Fruit fly (Drosophila melanogaster) whole organism, embryonic: ENCODE results near the gene CG13124.

Experiments used
- Ada2b ChIP-seq: fragments of 200-800 bp; sonication (Bioruptor generic); IDR thresholded peaks from 2 replicates; pipeline ENCODE4 v1.3.6; 2022; ENCODE audit warnings: missing biosample characterization, missing genetic modification characterization
- Asciz ChIP-seq: fragments of 200-800 bp; sonication (Bioruptor generic); optimal IDR thresholded peaks from 2 replicates; lab custom pipeline; 2017; ENCODE audit warnings: missing biosample characterization, mild to moderate bottlenecking, missing genetic modification characterization, missing genetic modification reagents
- Atf6 ChIP-seq: fragments of 200-800 bp; sonication (Bioruptor generic); IDR thresholded peaks from 2 replicates; pipeline ENCODE4 v1.3.6; 2022; ENCODE audit warnings: missing biosample characterization, missing genetic modification characterization
- Bgb ChIP-seq: fragments of 200-800 bp; sonication (Bioruptor generic); IDR thresholded peaks from 2 replicates; pipeline ENCODE4 v1.3.6; 2022; ENCODE audit warnings: missing biosample characterization, missing genetic modification characterization; ENCODE audit not compliant: partially characterized antibody
- CG10267 ChIP-seq: fragments of 200-800 bp; sonication (Bioruptor generic); optimal IDR thresholded peaks from 2 replicates; lab custom pipeline; 2018; ENCODE audit warnings: missing biosample characterization, mild to moderate bottlenecking, missing genetic modification characterization, moderate library complexity
- CG11504 ChIP-seq: fragments of 200-800 bp; sonication (Bioruptor generic); optimal IDR thresholded peaks from 3 replicates; lab custom pipeline; 2019; ENCODE audit warnings: missing biosample characterization, mild to moderate bottlenecking, missing genetic modification characterization, moderate library complexity
- CG11560 ChIP-seq: fragments of 200-800 bp; sonication (Bioruptor generic); IDR thresholded peaks from 3 replicates; pipeline ENCODE4 v1.3.6; 2022; ENCODE audit warnings: missing biosample characterization, missing genetic modification characterization
- CG12391 ChIP-seq: fragments of 200-800 bp; sonication (Bioruptor generic); optimal IDR thresholded peaks from 3 replicates; lab custom pipeline; 2018; ENCODE audit warnings: missing biosample characterization, mild to moderate bottlenecking, missing genetic modification characterization, moderate library complexity
- CG14965 ChIP-seq: fragments of 200-800 bp; sonication (Bioruptor generic); optimal IDR thresholded peaks from 2 replicates; lab custom pipeline; 2016; ENCODE audit warnings: missing biosample characterization, missing genetic modification characterization, borderline replicate concordance
- CG15269 ChIP-seq: fragments of 200-800 bp; sonication (Bioruptor generic); optimal IDR thresholded peaks from 2 replicates; lab custom pipeline; 2018; ENCODE audit warnings: missing biosample characterization, mild to moderate bottlenecking, missing genetic modification characterization, moderate library complexity
- CG17361 ChIP-seq: fragments of 200-800 bp; sonication (Bioruptor generic); IDR thresholded peaks from 3 replicates; pipeline ENCODE4 v1.3.6; 2022; ENCODE audit warnings: missing biosample characterization, missing genetic modification characterization
- CG17612 ChIP-seq: fragments of 200-800 bp; sonication (Bioruptor generic); IDR thresholded peaks from 2 replicates; pipeline ENCODE4 v1.3.6; 2022; ENCODE audit warnings: missing biosample characterization, missing genetic modification characterization
- CG18619 ChIP-seq: fragments of 200-800 bp; sonication (Bioruptor generic); optimal IDR thresholded peaks from 3 replicates; lab custom pipeline; 2017; ENCODE audit warnings: missing biosample characterization, mild to moderate bottlenecking, missing genetic modification characterization
- CG2116 ChIP-seq: fragments of 200-800 bp; sonication (Bioruptor generic); optimal IDR thresholded peaks from 3 replicates; lab custom pipeline; 2018; ENCODE audit warnings: missing biosample characterization, mild to moderate bottlenecking, missing genetic modification characterization
- CG2875 ChIP-seq: fragments of 200-800 bp; sonication (Bioruptor generic); optimal IDR thresholded peaks from 2 replicates; lab custom pipeline; 2017; ENCODE audit warnings: missing biosample characterization, mild to moderate bottlenecking, missing genetic modification characterization, missing genetic modification reagents
- CG30431 ChIP-seq: fragments of 200-800 bp; sonication (Bioruptor generic); optimal IDR thresholded peaks from 2 replicates; lab custom pipeline; 2017; ENCODE audit warnings: missing biosample characterization, missing genetic modification characterization
- CG3163 ChIP-seq: fragments of 200-800 bp; sonication (Bioruptor generic); optimal IDR thresholded peaks from 3 replicates; lab custom pipeline; 2016; ENCODE audit warnings: missing biosample characterization, missing genetic modification characterization
- CG34376 ChIP-seq: fragments of 200-800 bp; sonication (Bioruptor generic); optimal IDR thresholded peaks from 2 replicates; lab custom pipeline; 2018; ENCODE audit warnings: missing biosample characterization, mild to moderate bottlenecking, missing genetic modification characterization
- CG3995 ChIP-seq: fragments of 200-800 bp; sonication (Bioruptor generic); optimal IDR thresholded peaks from 3 replicates; lab custom pipeline; 2016; ENCODE audit warnings: missing biosample characterization, missing genetic modification characterization
- CG4282 ChIP-seq: fragments of 200-800 bp; sonication (Bioruptor generic); optimal IDR thresholded peaks from 2 replicates; lab custom pipeline; 2016; ENCODE audit warnings: missing biosample characterization, missing genetic modification characterization
- CG7839 ChIP-seq: fragments of 200-800 bp; sonication (Bioruptor generic); optimal IDR thresholded peaks from 3 replicates; lab custom pipeline; 2018; ENCODE audit warnings: missing biosample characterization, mild to moderate bottlenecking, missing genetic modification characterization, moderate library complexity
- CG7928 ChIP-seq: fragments of 200-800 bp; sonication (Bioruptor generic); optimal IDR thresholded peaks from 2 replicates; lab custom pipeline; 2017; ENCODE audit warnings: missing biosample characterization, mild to moderate bottlenecking, missing genetic modification characterization
- CG8944 ChIP-seq: fragments of 200-800 bp; sonication (Bioruptor generic); optimal IDR thresholded peaks from 3 replicates; lab custom pipeline; 2016; ENCODE audit warnings: missing biosample characterization, missing genetic modification characterization
- CG9437 ChIP-seq: fragments of 200-800 bp; sonication (Bioruptor generic); optimal IDR thresholded peaks from 2 replicates; lab custom pipeline; 2018; ENCODE audit warnings: missing biosample characterization, mild to moderate bottlenecking, missing genetic modification characterization
- CTCF ChIP-seq: fragments of 200-800 bp; sonication (Bioruptor generic); optimal IDR thresholded peaks from 2 replicates; lab custom pipeline; 2017; ENCODE audit warnings: missing biosample characterization, mild to moderate bottlenecking, missing genetic modification characterization, moderate library complexity
- CoRest ChIP-seq: fragments of 200-800 bp; sonication (Bioruptor generic); optimal IDR thresholded peaks from 3 replicates; lab custom pipeline; 2018; ENCODE audit warnings: missing biosample characterization, mild to moderate bottlenecking, missing genetic modification characterization, moderate library complexity
- Dref ChIP-seq: fragments of 200-800 bp; sonication (Bioruptor generic); IDR thresholded peaks from 2 replicates; pipeline ENCODE4 v1.3.6; 2022; ENCODE audit warnings: missing biosample characterization, missing genetic modification characterization
- E2f2 ChIP-seq: fragments of 200-800 bp; sonication (Bioruptor generic); IDR thresholded peaks from 2 replicates; pipeline ENCODE4 v1.3.6; 2022; ENCODE audit warnings: missing biosample characterization, missing genetic modification characterization
- MTF-1 ChIP-seq: fragments of 200-800 bp; sonication (Bioruptor generic); optimal IDR thresholded peaks from 2 replicates; lab custom pipeline; 2018; ENCODE audit warnings: missing biosample characterization, mild to moderate bottlenecking, missing genetic modification characterization, borderline replicate concordance
- Med ChIP-seq: fragments of 200-800 bp; sonication (Bioruptor generic); peaks from one replicate; lab custom pipeline; 2016; ENCODE audit warnings: missing biosample characterization, missing genetic modification characterization, mild to moderate bottlenecking, inconsistent platforms, moderate library complexity
- NC2β ChIP-seq: fragments of 200-800 bp; sonication (Bioruptor generic); optimal IDR thresholded peaks from 2 replicates; lab custom pipeline; 2016; ENCODE audit warnings: missing biosample characterization, missing genetic modification characterization
- Nf-YC ChIP-seq: fragments of 200-800 bp; optimal IDR thresholded peaks from 3 replicates; lab custom pipeline; 2019; ENCODE audit warnings: missing biosample characterization, mild to moderate bottlenecking, missing genetic modification characterization, moderate library complexity
- Spps ChIP-seq: fragments of 200-800 bp; sonication (Bioruptor generic); optimal IDR thresholded peaks from 2 replicates; lab custom pipeline; 2018; ENCODE audit warnings: missing biosample characterization, mild to moderate bottlenecking, missing genetic modification characterization
- Taf1 ChIP-seq: fragments of 200-800 bp; sonication (Bioruptor generic); IDR thresholded peaks from 2 replicates; pipeline ENCODE4 v1.3.6; 2022; ENCODE audit warnings: missing biosample characterization, missing genetic modification characterization
- aop ChIP-seq: fragments of 200-800 bp; sonication (Bioruptor generic); IDR thresholded peaks from 2 replicates; pipeline ENCODE4 v1.3.6; 2022; ENCODE audit warnings: missing biosample characterization, missing genetic modification characterization
- br ChIP-seq: fragments of >200 bp; optimal IDR thresholded peaks from 2 replicates; lab custom pipeline; 2017
- dati ChIP-seq: fragments of 200-800 bp; sonication (Bioruptor generic); IDR thresholded peaks from 2 replicates; pipeline ENCODE4 v1.3.6; 2022; ENCODE audit warnings: missing biosample characterization, missing genetic modification characterization
- dimm ChIP-seq: fragments of 200-800 bp; sonication (Bioruptor generic); IDR thresholded peaks from 2 replicates; pipeline ENCODE4 v1.3.6; 2022; ENCODE audit warnings: missing biosample characterization, missing genetic modification characterization
- dysf ChIP-seq: fragments of 200-800 bp; sonication (Bioruptor generic); IDR thresholded peaks from 3 replicates; pipeline ENCODE4 v1.3.6; 2022; ENCODE audit warnings: missing biosample characterization, missing genetic modification characterization
- fd102C ChIP-seq: fragments of 200-800 bp; sonication (Bioruptor generic); optimal IDR thresholded peaks from 2 replicates; lab custom pipeline; 2018; ENCODE audit warnings: missing biosample characterization, mild to moderate bottlenecking, missing genetic modification characterization, moderate library complexity
- gsb-n ChIP-seq: fragments of 200-800 bp; sonication (Bioruptor generic); optimal IDR thresholded peaks from 3 replicates; lab custom pipeline; 2018; ENCODE audit warnings: missing biosample characterization, mild to moderate bottlenecking, missing genetic modification characterization
- ken ChIP-seq: fragments of 200-800 bp; sonication (Bioruptor generic); IDR thresholded peaks from 3 replicates; pipeline ENCODE4 v1.3.6; 2022; ENCODE audit warnings: missing biosample characterization, missing genetic modification characterization
- nom ChIP-seq: fragments of 200-800 bp; sonication (Bioruptor generic); optimal IDR thresholded peaks from 2 replicates; lab custom pipeline; 2017; ENCODE audit warnings: missing biosample characterization, missing genetic modification characterization, mild to moderate bottlenecking, moderate library complexity, missing genetic modification reagents
- odd ChIP-seq: fragments of 200-800 bp; sonication (Bioruptor generic); optimal IDR thresholded peaks from 2 replicates; lab custom pipeline; 2017; ENCODE audit warnings: missing biosample characterization, mild to moderate bottlenecking, missing genetic modification characterization
- p53 ChIP-seq: fragments of 200-800 bp; sonication (Bioruptor generic); optimal IDR thresholded peaks from 2 replicates; lab custom pipeline; 2016; ENCODE audit warnings: missing biosample characterization, missing genetic modification characterization
- ranshi ChIP-seq: fragments of 200-800 bp; sonication (Bioruptor generic); IDR thresholded peaks from 2 replicates; pipeline ENCODE4 v1.3.6; 2022; ENCODE audit warnings: missing biosample characterization, missing genetic modification characterization
- sug ChIP-seq: fragments of 200-800 bp; optimal IDR thresholded peaks from 2 replicates; lab custom pipeline; 2019; ENCODE audit warnings: missing biosample characterization, mild to moderate bottlenecking, missing genetic modification characterization, moderate library complexity
- tup ChIP-seq: fragments of 200-800 bp; sonication (Bioruptor generic); optimal IDR thresholded peaks from 2 replicates; lab custom pipeline; 2016; ENCODE audit warnings: missing biosample characterization, mild to moderate bottlenecking, missing genetic modification characterization, moderate library complexity
- unpg ChIP-seq: fragments of 200-800 bp; sonication (Bioruptor generic); optimal IDR thresholded peaks from 3 replicates; lab custom pipeline; 2018; ENCODE audit warnings: missing biosample characterization, mild to moderate bottlenecking, missing genetic modification characterization, moderate library complexity

The CG13124 gene

dm6 chr2L:9915011-9915850, 6.8 kb upstream of the CG13124 start, which contains the start of gene yip2 (continued):
- TF ChIP-seq CG2875 (peak; percentile 26), Atf6 (GFP tag; lab: Robert Waterston, UW) (peak; percentile 78), p53 (GFP tag; lab: Kevin White, UChicago) (no peak), Spps (tag; lab: Kevin White, UChicago) (no peak), Taf1 (0 out of 2 replicates have a peak, but pooled peaks have one; percentile 6), CG17361 (GFP tag; lab: Robert Waterston, UW) (peak; percentile 34; the same call in 2 of the 3 replicates), CG14965 (GFP tag; lab: Kevin White, UChicago) (no peak), CG34376 (peak; percentile 96), ken (GFP tag; lab: Robert Waterston, UW) (no peak; the same call in 2 of the 3 replicates), CG9437 (GFP tag; lab: Kevin White, UChicago) (no peak), dati (GFP tag; lab: Robert Waterston, UW) (peak; percentile 40; the same call in 1 of the 2 replicates), fd102C (GFP tag; lab: Kevin White, UChicago) (no peak), Nf-YC (tag; lab: Kevin White, UChicago) (peak; percentile 67), CG15269 (tag; lab: Kevin White, UChicago) (peak; percentile 72), NC2β (GFP tag; lab: Kevin White, UChicago) (no peak), CG7839 (tag; lab: Kevin White, UChicago) (peak; percentile 55), Bgb (0 out of 2 replicates have a peak, but pooled peaks have one; percentile 11), CG7928 (GFP tag; lab: Kevin White, UChicago) (no peak), CG4282 (GFP tag; lab: Kevin White, UChicago) (peak; percentile 36), Ada2b (GFP tag; lab: Robert Waterston, UW) (peak; percentile 69), CG2116 (GFP tag; lab: Kevin White, UChicago) (peak; percentile 21), gsb-n (tag; lab: Kevin White, UChicago) (no peak), odd (GFP tag; lab: Kevin White, UChicago) (peak; percentile 62), ranshi (peak; percentile 56; the same call in 1 of the 2 replicates), dimm (no peak; the same call in 1 of the 2 replicates), tup (GFP tag; lab: Kevin White, UChicago) (no peak), CG17612 (GFP tag; lab: Robert Waterston, UW) (no peak), Dref (no peak; the same call in 1 of the 2 replicates), CG10267 (peak; percentile 36), Med (GFP tag; lab: Kevin White, UChicago) (peak; percentile 94), CTCF (GFP tag; lab: Kevin White, UChicago) (peak; percentile 68), CG3163 (GFP tag; lab: Kevin White, UChicago) (peak; percentile 48)
- TF ChIP-seq, all 482 proteins: peak for 270

dm6 chr2L:9912570-9913260, 4.3 kb upstream of the CG13124 start, which contains the start of the genes Etl1 and Srp54:
TSS of gene Etl1 (minus strand) at chr2L:9912608.
TSS of gene Srp54 (plus strand) at chr2L:9912911.
- peak; percentile 44 for TF ChIP-seq CoRest
- TF ChIP-seq CG11504, result peak; percentile 11
- no peak for TF ChIP-seq unpg
- peak; percentile 84 for TF ChIP-seq E2f2
- peak; percentile 22 for TF ChIP-seq CG3995 (GFP tag; lab: Kevin White, UChicago)
- TF ChIP-seq sug (tag; lab: Kevin White, UChicago), result peak; percentile 9
- TF ChIP-seq CG30431 (GFP tag; lab: Kevin White, UChicago), result no peak
- TF ChIP-seq CG10267, result peak; percentile 63
- no peak for TF ChIP-seq CG8944 (GFP tag; lab: Kevin White, UChicago)
- no peak for TF ChIP-seq CG11560 (tag; lab: Robert Waterston, UW)
- TF ChIP-seq nom (GFP tag; lab: Kevin White, UChicago), result no peak
- no peak for TF ChIP-seq br
- TF ChIP-seq Asciz (GFP tag; lab: Kevin White, UChicago), result no peak
- no peak for TF ChIP-seq CG18619 (GFP tag; lab: Kevin White, UChicago)
- peak; percentile 22 for TF ChIP-seq CG12391 (tag; lab: Kevin White, UChicago)
- TF ChIP-seq aop (GFP tag; lab: Robert Waterston, UW), result no peak
- TF ChIP-seq MTF-1, result no peak
- TF ChIP-seq dysf (GFP tag; lab: Robert Waterston, UW), result no peak
- TF ChIP-seq Atf6 (GFP tag; lab: Robert Waterston, UW), result no peak
